Worm (Caenorhabditis elegans) whole organism, early embryonic: Measurements from ENCODE around the gene Y39F10A.3.

ENCODE experiments used
- B0310.2 ChIP-seq: sonication (generic microtip); optimal IDR thresholded peaks from 2 replicates; lab custom pipeline; 2016; ENCODE audit warnings: mild to moderate bottlenecking, missing genetic modification characterization, missing compliant biosample characterization
- F13C5.2 ChIP-seq: sonication (generic microtip); optimal IDR thresholded peaks from 2 replicates; lab custom pipeline; 2017; ENCODE audit warnings: mild to moderate bottlenecking, missing genetic modification characterization, inconsistent platforms, missing compliant biosample characterization
- aly-1 ChIP-seq: sonication (generic microtip); optimal IDR thresholded peaks from 2 replicates; lab custom pipeline; 2016; ENCODE audit warnings: missing genetic modification characterization, missing compliant biosample characterization
- ama-1 ChIP-seq: fragments of 150-350 bp; optimal IDR thresholded peaks from 2 replicates; lab custom pipeline; 2014
- ceh-13 ChIP-seq: fragments of 200-800 bp; sonication (Bioruptor generic); optimal IDR thresholded peaks from 2 replicates; lab custom pipeline; 2018; ENCODE audit warnings: mild to moderate bottlenecking, missing genetic modification characterization, missing compliant biosample characterization
- ceh-36 ChIP-seq: sonication (generic microtip); optimal IDR thresholded peaks from 2 replicates; lab custom pipeline; 2016; ENCODE audit warnings: missing genetic modification characterization, inconsistent platforms, missing compliant biosample characterization
- ets-7 ChIP-seq: sonication (generic microtip); optimal IDR thresholded peaks from 2 replicates; lab custom pipeline; 2016; ENCODE audit warnings: missing genotype, missing genetic modification characterization, missing compliant biosample characterization
- flt-1 ChIP-seq: fragments of 200-800 bp; sonication (Bioruptor generic); IDR thresholded peaks from 2 replicates; pipeline ENCODE4 v1.3.6; 2022; ENCODE audit warnings: missing genetic modification characterization, missing compliant biosample characterization
- hmbx-1 ChIP-seq: sonication (generic microtip); optimal IDR thresholded peaks from 2 replicates; lab custom pipeline; 2016; ENCODE audit warnings: mild to moderate bottlenecking, missing genetic modification characterization, missing compliant biosample characterization
- hmg-4 ChIP-seq: fragments of 200-800 bp; sonication (Bioruptor generic); optimal IDR thresholded peaks from 2 replicates; lab custom pipeline; 2018; ENCODE audit warnings: mild to moderate bottlenecking, missing genetic modification characterization, missing compliant biosample characterization
- hnd-1 ChIP-seq: sonication (generic microtip); optimal IDR thresholded peaks from 2 replicates; lab custom pipeline; 2016; ENCODE audit warnings: missing genetic modification characterization, missing compliant biosample characterization
- pes-1 ChIP-seq: fragments of 200-800 bp; sonication (Bioruptor generic); IDR thresholded peaks from 2 replicates; pipeline ENCODE4 v1.3.6; 2022; ENCODE audit warnings: missing genetic modification reagents, missing genetic modification characterization, missing compliant biosample characterization
- scrt-1 ChIP-seq: fragments of 200-800 bp; sonication (Bioruptor generic); IDR thresholded peaks from 2 replicates; pipeline ENCODE4 v1.3.6; 2022; ENCODE audit warnings: missing genetic modification characterization, missing compliant biosample characterization
- sea-1 ChIP-seq: fragments of 200-800 bp; sonication (Bioruptor generic); conservative IDR thresholded peaks from 2 replicates; pipeline ENCODE4 v1.3.6; 2022; ENCODE audit warnings: missing genetic modification characterization, missing compliant biosample characterization
- tbx-11 ChIP-seq: fragments of 200-800 bp; sonication (Bioruptor generic); IDR thresholded peaks from 2 replicates; pipeline ENCODE4 v1.3.6; 2022; ENCODE audit warnings: missing genetic modification characterization, missing compliant biosample characterization
- tbx-37 ChIP-seq: fragments of 200-800 bp; sonication (Bioruptor generic); conservative IDR thresholded peaks from 2 replicates; pipeline ENCODE4 v1.3.6; 2022; ENCODE audit warnings: missing genetic modification reagents, missing genetic modification characterization, missing compliant biosample characterization
- tra-4 ChIP-seq: sonication (generic microtip); optimal IDR thresholded peaks from 2 replicates; lab custom pipeline; 2017; ENCODE audit warnings: missing genetic modification characterization, missing compliant biosample characterization

The Y39F10A.3 gene

DNA sequence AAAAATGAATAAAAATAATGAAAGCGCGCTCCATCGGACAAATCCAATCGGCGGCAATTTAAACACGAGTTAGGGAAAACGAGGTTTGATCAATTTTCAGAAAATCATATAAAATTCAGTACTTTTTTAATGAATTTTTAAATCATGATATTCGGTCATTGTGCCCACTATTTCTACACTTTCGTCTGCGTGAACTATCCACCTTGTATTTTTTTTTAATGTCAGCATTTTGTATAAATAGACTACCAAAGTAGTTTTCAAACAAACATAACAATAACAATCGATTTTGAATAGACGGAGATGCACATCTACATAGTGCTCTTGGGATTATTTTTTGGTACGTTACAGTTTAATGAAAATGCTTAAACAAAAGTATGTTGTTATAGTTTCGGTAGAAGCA lies 5.3 kb upstream of the Y39F10A.3 start, which contains the start of gene F46F5.15:
Gene F46F5.15 (plus strand): TSS at position 301 of the 400 bp plus-strand sequence.
- TF ChIP-seq tra-4 (tag; lab: Kevin White, UChicago), result no peak
- TF ChIP-seq ama-1 (lab: Kevin White, UChicago), result no peak
- TF ChIP-seq hnd-1 (tag; lab: Kevin White, UChicago), result no peak
- no peak for TF ChIP-seq scrt-1 (GFP tag; lab: Robert Waterston, UW)
- no peak for TF ChIP-seq flt-1 (GFP tag; lab: Robert Waterston, UW)
- no peak for TF ChIP-seq ceh-36 (tag; lab: Kevin White, UChicago)
- TF ChIP-seq hmbx-1, result no peak

DNA sequence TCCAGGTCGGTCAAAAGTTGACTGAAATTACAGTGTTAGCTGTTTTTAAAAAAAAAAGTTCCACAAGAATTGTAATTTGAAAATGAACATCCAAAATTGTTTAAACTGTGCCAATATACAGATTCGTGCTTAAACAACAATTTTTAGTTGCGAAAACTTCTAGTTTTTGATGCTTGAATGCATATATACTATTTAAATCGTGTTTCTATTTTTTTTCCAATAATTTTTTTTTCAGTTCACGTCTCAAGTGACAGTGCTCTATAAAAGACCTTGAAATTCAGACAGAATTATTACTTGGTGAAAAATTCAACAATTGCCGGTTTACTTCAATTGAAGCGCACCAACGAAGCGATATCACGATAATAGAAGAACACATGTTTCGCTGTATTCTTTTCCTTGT lies 4.1 kb upstream of the Y39F10A.3 start, which contains the start of gene F46F5.16:
Gene F46F5.16 (plus strand): TSS at position 301 of the 400 bp plus-strand sequence.
- TF ChIP-seq B0310.2 (tag; lab: Kevin White, UChicago) (no peak), pes-1 (GFP tag; lab: Robert Waterston, UW) (no peak), scrt-1 (GFP tag; lab: Robert Waterston, UW) (no peak), tbx-11 (GFP tag; lab: Robert Waterston, UW) (no peak), hmbx-1 (no peak), aly-1 (no peak), tra-4 (tag; lab: Kevin White, UChicago) (no peak), ama-1 (lab: Kevin White, UChicago) (no peak), flt-1 (GFP tag; lab: Robert Waterston, UW) (no peak), F13C5.2 (tag; lab: Kevin White, UChicago) (no peak), ceh-13 (GFP tag; lab: Kevin White, UChicago) (no peak), hnd-1 (tag; lab: Kevin White, UChicago) (no peak), ceh-36 (tag; lab: Kevin White, UChicago) (no peak), ets-7 (tag; lab: Kevin White, UChicago) (no peak), hmg-4 (GFP tag; lab: Kevin White, UChicago) (no peak), tbx-37 (GFP tag; lab: Robert Waterston, UW) (no peak)

- no peak for TF ChIP-seq ceh-36 (tag; lab: Kevin White, UChicago)
- TF ChIP-seq ceh-13 (GFP tag; lab: Kevin White, UChicago), result no peak
- TF ChIP-seq flt-1 (GFP tag; lab: Robert Waterston, UW), result no peak
- no peak for TF ChIP-seq sea-1 (GFP tag; lab: Robert Waterston, UW)
- no peak for TF ChIP-seq scrt-1 (GFP tag; lab: Robert Waterston, UW)
- no peak for TF ChIP-seq ama-1 (lab: Kevin White, UChicago)
- no peak for TF ChIP-seq B0310.2 (tag; lab: Kevin White, UChicago)
- no peak for TF ChIP-seq tbx-37 (GFP tag; lab: Robert Waterston, UW)
- TF ChIP-seq hmg-4 (GFP tag; lab: Kevin White, UChicago), result no peak
- TF ChIP-seq F13C5.2 (tag; lab: Kevin White, UChicago), result no peak
- TF ChIP-seq ets-7 (tag; lab: Kevin White, UChicago), result no peak
- no peak for TF ChIP-seq hmbx-1
- no peak for TF ChIP-seq pes-1 (GFP tag; lab: Robert Waterston, UW)
- TF ChIP-seq tbx-11 (GFP tag; lab: Robert Waterston, UW), result no peak
- TF ChIP-seq hnd-1 (tag; lab: Kevin White, UChicago), result no peak
- TF ChIP-seq tra-4 (tag; lab: Kevin White, UChicago), result no peak
- no peak for TF ChIP-seq aly-1
Observed at ce11 chrII:783532-783931, 729 bp upstream of the Y39F10A.3 start, which contains the start of gene Y39F10A.6. TSS of gene Y39F10A.6 (minus strand) at chrII:783632.

DNA sequence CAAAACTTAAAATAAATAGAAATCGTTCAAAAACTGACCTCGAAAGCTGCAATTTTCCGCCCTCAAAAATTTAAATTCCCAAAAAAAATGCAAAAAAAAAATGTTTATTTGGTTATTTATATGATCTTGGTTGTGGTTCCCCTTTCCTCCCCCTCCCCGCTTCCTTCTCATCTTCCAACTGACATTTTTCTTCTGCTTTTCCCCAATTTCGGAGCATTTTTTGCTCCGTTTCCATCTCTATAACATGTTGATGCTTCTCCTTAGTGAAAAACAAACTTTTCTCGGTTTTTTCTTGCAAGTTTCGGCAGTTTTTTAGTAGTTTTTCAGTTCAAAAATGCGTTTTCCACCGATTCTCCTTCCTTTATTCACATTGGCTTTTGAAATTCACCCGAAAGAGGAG lies 7.8 kb downstream of the Y39F10A.3 start, which contains the start of gene Y39F10A.1:
Gene Y39F10A.1 (plus strand): TSS at position 301 of the 400 bp plus-strand sequence.
- TF ChIP-seq F13C5.2 (tag; lab: Kevin White, UChicago), result no peak
- no peak for TF ChIP-seq ets-7 (tag; lab: Kevin White, UChicago)
- no peak for TF ChIP-seq flt-1 (GFP tag; lab: Robert Waterston, UW)
- no peak for TF ChIP-seq scrt-1 (GFP tag; lab: Robert Waterston, UW)
- no peak for TF ChIP-seq hnd-1 (tag; lab: Kevin White, UChicago)
- no peak for TF ChIP-seq ama-1 (lab: Kevin White, UChicago)
- no peak for TF ChIP-seq sea-1 (GFP tag; lab: Robert Waterston, UW)
- no peak for TF ChIP-seq hmg-4 (GFP tag; lab: Kevin White, UChicago)
- no peak for TF ChIP-seq hmbx-1
- TF ChIP-seq B0310.2 (tag; lab: Kevin White, UChicago), result no peak
- no peak for TF ChIP-seq tra-4 (tag; lab: Kevin White, UChicago)
- TF ChIP-seq tbx-11 (GFP tag; lab: Robert Waterston, UW), result no peak
- TF ChIP-seq tbx-37 (GFP tag; lab: Robert Waterston, UW), result no peak
- no peak for TF ChIP-seq ceh-13 (GFP tag; lab: Kevin White, UChicago)
- TF ChIP-seq pes-1 (GFP tag; lab: Robert Waterston, UW), result no peak
- no peak for TF ChIP-seq ceh-36 (tag; lab: Kevin White, UChicago)
- TF ChIP-seq aly-1, result no peak

ce11 chrII:773830-774229 lies 9.0 kb downstream of the Y39F10A.3 start:
- TF ChIP-seq hnd-1 (tag; lab: Kevin White, UChicago) (no peak), ceh-36 (tag; lab: Kevin White, UChicago) (no peak), scrt-1 (GFP tag; lab: Robert Waterston, UW) (no peak), ceh-13 (GFP tag; lab: Kevin White, UChicago) (no peak), F13C5.2 (tag; lab: Kevin White, UChicago) (no peak), ets-7 (tag; lab: Kevin White, UChicago) (no peak), flt-1 (GFP tag; lab: Robert Waterston, UW) (no peak), B0310.2 (tag; lab: Kevin White, UChicago) (no peak), sea-1 (GFP tag; lab: Robert Waterston, UW) (no peak), tra-4 (tag; lab: Kevin White, UChicago) (no peak), tbx-11 (GFP tag; lab: Robert Waterston, UW) (no peak), ama-1 (lab: Kevin White, UChicago) (no peak)

DNA sequence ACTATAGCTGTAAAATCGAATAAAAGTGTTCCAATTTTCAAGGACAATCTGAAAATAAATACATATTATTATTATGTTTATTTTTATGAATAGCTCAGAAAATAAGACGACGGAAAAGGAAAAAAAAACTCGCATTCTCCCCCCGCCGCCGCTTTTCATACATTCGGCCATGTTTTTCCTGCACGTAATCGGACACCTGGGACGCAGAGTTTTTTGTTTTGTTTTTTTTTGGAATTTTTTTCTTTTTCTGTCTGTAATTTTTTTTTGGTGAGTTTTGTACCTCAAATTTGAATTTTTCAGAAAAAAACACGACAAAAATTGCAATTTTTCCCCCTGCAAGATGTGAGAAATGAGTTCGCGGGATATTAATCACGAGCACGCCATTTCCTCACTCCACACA lies 12.6 kb downstream of the Y39F10A.3 start, which contains the start of gene C08G5.6:
Gene C08G5.6 (plus strand): TSS at position 301 of the 400 bp plus-strand sequence.
- TF ChIP-seq tra-4 (tag; lab: Kevin White, UChicago), result no peak
- no peak for TF ChIP-seq tbx-37 (GFP tag; lab: Robert Waterston, UW)
- TF ChIP-seq pes-1 (GFP tag; lab: Robert Waterston, UW), result no peak
- TF ChIP-seq F13C5.2 (tag; lab: Kevin White, UChicago), result no peak
- TF ChIP-seq hmg-4 (GFP tag; lab: Kevin White, UChicago), result no peak
- TF ChIP-seq sea-1 (GFP tag; lab: Robert Waterston, UW), result no peak
- no peak for TF ChIP-seq flt-1 (GFP tag; lab: Robert Waterston, UW)
- TF ChIP-seq aly-1, result no peak
- no peak for TF ChIP-seq hnd-1 (tag; lab: Kevin White, UChicago)
- TF ChIP-seq ama-1 (lab: Kevin White, UChicago), result no peak
- no peak for TF ChIP-seq tbx-11 (GFP tag; lab: Robert Waterston, UW)
- no peak for TF ChIP-seq B0310.2 (tag; lab: Kevin White, UChicago)
- TF ChIP-seq ceh-13 (GFP tag; lab: Kevin White, UChicago), result no peak
- no peak for TF ChIP-seq scrt-1 (GFP tag; lab: Robert Waterston, UW)
- TF ChIP-seq ceh-36 (tag; lab: Kevin White, UChicago), result no peak
- no peak for TF ChIP-seq hmbx-1
- TF ChIP-seq ets-7 (tag; lab: Kevin White, UChicago), result no peak
